Fruit fly (Drosophila melanogaster): ENCODE measurements around the gene TfIIFalpha.

Gene TfIIFalpha

dm6 chr3R:6345814-6346213 is 34.5 kb upstream of the TfIIFalpha start, which contains the start of the genes SmD2 and CG18048 (continued):
- no peak for TF ChIP-seq pum (GFP tag; optimal IDR thresholded peaks at IDR 0.05)
- no peak for TF ChIP-seq abd-A (tag; optimal IDR thresholded peaks at IDR 0.05)
- no peak for TF ChIP-seq Hmr (GFP tag; optimal IDR thresholded peaks at IDR 0.05)
- TF ChIP-seq Deaf1 (tag; optimal IDR thresholded peaks at IDR 0.05), result peak; percentile 50
- no peak for TF ChIP-seq Hr51 (GFP tag; optimal IDR thresholded peaks at IDR 0.05)
- peak; percentile 5 for TF ChIP-seq Chrac-16 (GFP tag; optimal IDR thresholded peaks at IDR 0.05)
- no peak for TF ChIP-seq Asciz (GFP tag; optimal IDR thresholded peaks at IDR 0.05)
- TF ChIP-seq CG13424 (tag; optimal IDR thresholded peaks at IDR 0.05), result peak; percentile 32
- TF ChIP-seq CG2202 (tag; optimal IDR thresholded peaks at IDR 0.05), result no peak
- TF ChIP-seq CG9876 (GFP tag; optimal IDR thresholded peaks at IDR 0.05), result no peak
- peak; percentile 88 for TF ChIP-seq BEAF-32 (GFP tag; optimal IDR thresholded peaks at IDR 0.05)
- no peak for TF ChIP-seq CG3163 (GFP tag; optimal IDR thresholded peaks at IDR 0.05)
- peak; percentile 18 for TF ChIP-seq Nf-YC (tag; optimal IDR thresholded peaks at IDR 0.05)
- TF ChIP-seq Sry-δ (GFP tag; optimal IDR thresholded peaks at IDR 0.05), result peak; percentile 72
- no peak for TF ChIP-seq cas (GFP tag; IDR thresholded peaks at IDR 0.05)
- no peak for TF ChIP-seq CG6765 (GFP tag; optimal IDR thresholded peaks at IDR 0.05)
- TF ChIP-seq CG6254 (GFP tag; optimal IDR thresholded peaks at IDR 0.05), result peak; percentile 43
- TF ChIP-seq gsb-n (tag; optimal IDR thresholded peaks at IDR 0.05), result no peak
- TF ChIP-seq gcm (GFP tag; optimal IDR thresholded peaks at IDR 0.05), result no peak
- TF ChIP-seq Usf (GFP tag; optimal IDR thresholded peaks at IDR 0.05), result no peak
- TF ChIP-seq pzg (GFP tag; optimal IDR thresholded peaks at IDR 0.05), result peak; percentile 69
- TF ChIP-seq Pdp1 (GFP tag; optimal IDR thresholded peaks at IDR 0.05), result peak in 1 of 2 experiments; percentile 47
- TF ChIP-seq CG18262 (tag; optimal IDR thresholded peaks at IDR 0.05), result peak; percentile 9
- TF ChIP-seq CG4617 (GFP tag; optimal IDR thresholded peaks at IDR 0.05; ENCODE audit: borderline replicate concordance), result peak; percentile 79
- TF ChIP-seq sqz (GFP tag; optimal IDR thresholded peaks at IDR 0.05), result no peak
- no peak for TF ChIP-seq fd64A (GFP tag; optimal IDR thresholded peaks at IDR 0.05)
- TF ChIP-seq CG11247 (GFP tag; IDR thresholded peaks at IDR 0.05), result no peak
- no peak for TF ChIP-seq CG10321 (GFP tag; IDR thresholded peaks at IDR 0.05)
- peak; percentile 54; the same call in 1 of the 2 replicates for TF ChIP-seq nerfin-2 (GFP tag; IDR thresholded peaks at IDR 0.05; ENCODE audit: partially characterized antibody)
- TF ChIP-seq prd (optimal IDR thresholded peaks at IDR 0.05), result no peak
- no peak for TF ChIP-seq prd (GFP tag; IDR thresholded peaks at IDR 0.05)
- no peak for TF ChIP-seq CG1233 (GFP tag; optimal IDR thresholded peaks at IDR 0.05)
- no peak for TF ChIP-seq salm (tag; optimal IDR thresholded peaks at IDR 0.05)
- no peak for TF ChIP-seq jumu (GFP tag; optimal IDR thresholded peaks at IDR 0.05)
- TF ChIP-seq H2.0 (GFP tag; IDR thresholded peaks at IDR 0.05), result no peak
- TF ChIP-seq CG6683 (GFP tag; optimal IDR thresholded peaks at IDR 0.05), result no peak
- TF ChIP-seq CG30403 (GFP tag; optimal IDR thresholded peaks at IDR 0.05), result peak; percentile 24
- peak; percentile 66 for TF ChIP-seq CG10267 (tag; optimal IDR thresholded peaks at IDR 0.05)
- TF ChIP-seq CG11398 (GFP tag; optimal IDR thresholded peaks at IDR 0.05), result no peak
- no peak for TF ChIP-seq ase (GFP tag; IDR thresholded peaks at IDR 0.05)
- TF ChIP-seq Scr (GFP tag; IDR thresholded peaks at IDR 0.05; ENCODE audit: partially characterized antibody), result peak; percentile 82
- no peak for TF ChIP-seq CG7372 (GFP tag; IDR thresholded peaks at IDR 0.05)
- TF ChIP-seq gem (tag; optimal IDR thresholded peaks at IDR 0.05), result peak; percentile 46
- TF ChIP-seq dm (GFP tag; optimal IDR thresholded peaks at IDR 0.05), result peak; percentile 68
- no peak for TF ChIP-seq CG3065 (GFP tag; optimal IDR thresholded peaks at IDR 0.05)
- TF ChIP-seq CG6791 (GFP tag; IDR thresholded peaks at IDR 0.05; ENCODE audit: partially characterized antibody), result no peak; the same call in 2 of the 3 replicates
- no peak for TF ChIP-seq CG13296 (GFP tag; optimal IDR thresholded peaks at IDR 0.05)
- TF ChIP-seq Xbp1 (GFP tag; optimal IDR thresholded peaks at IDR 0.05), result peak; percentile 8
- no peak for TF ChIP-seq CG8281 (tag; optimal IDR thresholded peaks at IDR 0.05)
- TF ChIP-seq grau (tag; optimal IDR thresholded peaks at IDR 0.05), result peak; percentile 33

All from whole organism, embryonic.